Worm (Caenorhabditis elegans): ENCODE data around the gene H04J21.4.
A peak's percentile ranks its signal among the peaks of the same experiment; 100 is the strongest.

The H04J21.4 gene

ce11 chrIII:2368424-2368823 lies at the start of gene H04J21.4:
TSS of gene H04J21.4 (minus strand) at chrIII:2368524.
- no peak for TF ChIP-seq crh-2 (tag; optimal IDR thresholded peaks at IDR 0.05)
- TF ChIP-seq ztf-1 (GFP tag; conservative IDR thresholded peaks at IDR 0.05) = no peak
- TF ChIP-seq ZK546.5 (tag; optimal IDR thresholded peaks at IDR 0.05) = no peak
- no peak for TF ChIP-seq nhr-12 (tag; optimal IDR thresholded peaks at IDR 0.05)
- no peak for TF ChIP-seq mbf-1 (tag; optimal IDR thresholded peaks at IDR 0.05)

- no peak for TF ChIP-seq zag-1 (tag; optimal IDR thresholded peaks at IDR 0.05)
- TF ChIP-seq lin-39 (tag; optimal IDR thresholded peaks at IDR 0.05) = no peak
- TF ChIP-seq unc-39 (tag; optimal IDR thresholded peaks at IDR 0.05) = no peak
- no peak for TF ChIP-seq sem-4 (tag; optimal IDR thresholded peaks at IDR 0.05)
- TF ChIP-seq F13H6.1 (tag; optimal IDR thresholded peaks at IDR 0.05) = no peak
- TF ChIP-seq alr-1 (tag; optimal IDR thresholded peaks at IDR 0.05) = no peak
- no peak for TF ChIP-seq mbf-1 (tag; optimal IDR thresholded peaks at IDR 0.05)
- no peak for TF ChIP-seq unc-62 (GFP tag; optimal IDR thresholded peaks at IDR 0.05)
- no peak for TF ChIP-seq nhr-11 (tag; optimal IDR thresholded peaks at IDR 0.05)
- no peak for TF ChIP-seq aly-2 (tag; optimal IDR thresholded peaks at IDR 0.05)
- no peak for TF ChIP-seq nhr-77 (tag; optimal IDR thresholded peaks at IDR 0.05)
- TF ChIP-seq sma-3 (GFP tag; optimal IDR thresholded peaks at IDR 0.05) = no peak
- TF ChIP-seq ceh-16 (tag; optimal IDR thresholded peaks at IDR 0.05) = no peak
- TF ChIP-seq ztf-1 (GFP tag; conservative IDR thresholded peaks at IDR 0.05) = no peak
- no peak for TF ChIP-seq ceh-82 (tag; optimal IDR thresholded peaks at IDR 0.05)
- no peak for TF ChIP-seq lin-13 (GFP tag; optimal IDR thresholded peaks at IDR 0.05)
- no peak for TF ChIP-seq nhr-237 (tag; optimal IDR thresholded peaks at IDR 0.05)
Measured at ce11 chrIII:2410925-2411450, 42.7 kb upstream of the H04J21.4 start, which contains the start of gene mrpl-30. TSS of gene mrpl-30 (minus strand) at chrIII:2410975.

- peak; percentile 98 for TF ChIP-seq R02D3.7 (tag; optimal IDR thresholded peaks at IDR 0.05)
- peak; percentile 10 for TF ChIP-seq nhr-6 (tag; optimal IDR thresholded peaks at IDR 0.05)
- TF ChIP-seq nhr-21 (tag; optimal IDR thresholded peaks at IDR 0.05) = no peak
- TF ChIP-seq F13H6.1 (tag; optimal IDR thresholded peaks at IDR 0.05) = peak; percentile 35
- peak; percentile 10 for TF ChIP-seq nhr-25 (tag; optimal IDR thresholded peaks at IDR 0.05)
- peak; percentile 7 for TF ChIP-seq ceh-16 (tag; optimal IDR thresholded peaks at IDR 0.05)
- no peak for TF ChIP-seq Y55F3AM.14 (GFP tag; optimal IDR thresholded peaks at IDR 0.05)
- no peak for TF ChIP-seq zag-1 (tag; optimal IDR thresholded peaks at IDR 0.05)
- no peak for TF ChIP-seq snpc-4 (tag; optimal IDR thresholded peaks at IDR 0.05)
- peak; percentile 14 for TF ChIP-seq nhr-129 (tag; optimal IDR thresholded peaks at IDR 0.05)
- peak; percentile 57 for TF ChIP-seq blmp-1 (tag; optimal IDR thresholded peaks at IDR 0.05; ENCODE audit: insufficient read depth)
- peak; percentile 41 for TF ChIP-seq sma-3 (GFP tag; optimal IDR thresholded peaks at IDR 0.05)
- TF ChIP-seq crh-2 (tag; optimal IDR thresholded peaks at IDR 0.05) = peak; percentile 59
- TF ChIP-seq lsy-2 (tag; optimal IDR thresholded peaks at IDR 0.05) = peak; percentile 48 to 86
- no peak for TF ChIP-seq egl-27 (tag; optimal IDR thresholded peaks at IDR 0.05)
- peak; percentile 19 for TF ChIP-seq sem-4 (tag; optimal IDR thresholded peaks at IDR 0.05)
- peak; percentile 63 for TF ChIP-seq C34F6.9 (tag; optimal IDR thresholded peaks at IDR 0.05)
- peak; percentile 10 for TF ChIP-seq mab-5 (tag; optimal IDR thresholded peaks at IDR 0.05)
- peak; percentile 94 for TF ChIP-seq gmeb-1 (tag; optimal IDR thresholded peaks at IDR 0.05)
- peak; percentile 73 for TF ChIP-seq lin-13 (GFP tag; optimal IDR thresholded peaks at IDR 0.05)
- TF ChIP-seq unc-55 (GFP tag; optimal IDR thresholded peaks at IDR 0.05) = peak; percentile 82
- no peak for TF ChIP-seq lin-39 (tag; optimal IDR thresholded peaks at IDR 0.05)
Measured at ce11 chrIII:2401126-2402123, 33.1 kb upstream of the H04J21.4 start, which contains the start of the genes cic-1 and strm-1. TSS of gene cic-1 (minus strand) at chrIII:2401221. TSS of gene strm-1 (plus strand) at chrIII:2402070.

ce11 chrIII:2393666-2394154 lies 25.4 kb upstream of the H04J21.4 start:
- peak in 1 of 2 experiments; percentile 61 for TF ChIP-seq lsy-2 (tag; optimal IDR thresholded peaks at IDR 0.05)
- no peak for TF ChIP-seq mab-5 (tag; optimal IDR thresholded peaks at IDR 0.05)
- TF ChIP-seq lin-13 (GFP tag; optimal IDR thresholded peaks at IDR 0.05) = peak; percentile 6
- no peak for TF ChIP-seq sma-9 (GFP tag; optimal IDR thresholded peaks at IDR 0.05)
- TF ChIP-seq sma-9 (tag; optimal IDR thresholded peaks at IDR 0.05) = no peak
